Worm (Caenorhabditis elegans) whole organism, young adult: ENCODE data around the gene sde-2.

ENCODE experiments used
- B0019.2 ChIP-seq: fragments of 200-800 bp; sonication (Bioruptor generic); conservative IDR thresholded peaks from 2 replicates; pipeline ENCODE4 v1.3.6; 2022; ENCODE audit warnings: missing genetic modification reagents, missing genetic modification characterization, missing compliant biosample characterization
- B0035.1 ChIP-seq: sonication (generic microtip); optimal IDR thresholded peaks from 2 replicates; lab custom pipeline; 2016; ENCODE audit warnings: missing genetic modification characterization, mild to moderate bottlenecking, missing compliant biosample characterization, missing genotype, missing genetic modification reagents
- C06A6.2 ChIP-seq: fragments of 200-800 bp; sonication (Bioruptor generic); conservative IDR thresholded peaks from 2 replicates; pipeline ENCODE4 v1.3.6; 2022; ENCODE audit warnings: missing genetic modification characterization, missing compliant biosample characterization
- F22D6.2 ChIP-seq: sonication (generic microtip); optimal IDR thresholded peaks from 2 replicates; lab custom pipeline; 2016; ENCODE audit warnings: mild to moderate bottlenecking, missing genetic modification characterization, missing compliant biosample characterization
- F23B12.7 ChIP-seq: sonication (generic microtip); optimal IDR thresholded peaks from 2 replicates; lab custom pipeline; 2017; ENCODE audit warnings: missing genetic modification characterization, mild to moderate bottlenecking, missing compliant biosample characterization, antibody characterized with exemption, moderate library complexity; ENCODE audit not compliant: insufficient read depth
- F39B2.1 ChIP-seq: fragments of 200-800 bp; sonication (Bioruptor generic); IDR thresholded peaks from 2 replicates; pipeline ENCODE4 v1.3.6; 2022; ENCODE audit warnings: missing genetic modification reagents, missing genetic modification characterization, missing compliant biosample characterization
- F49E8.2 ChIP-seq: sonication (generic microtip); optimal IDR thresholded peaks from 3 replicates; lab custom pipeline; 2017; ENCODE audit warnings: missing genetic modification characterization, mild to moderate bottlenecking, missing compliant biosample characterization, antibody characterized with exemption, moderate library complexity; ENCODE audit not compliant: insufficient read depth
- F57A8.1 ChIP-seq: fragments of 200-800 bp; sonication (Bioruptor generic); optimal IDR thresholded peaks from 2 replicates; lab custom pipeline; 2018; ENCODE audit warnings: mild to moderate bottlenecking, missing genetic modification characterization, moderate library complexity, missing compliant biosample characterization
- F57C9.4 ChIP-seq: sonication (generic microtip); optimal IDR thresholded peaks from 2 replicates; lab custom pipeline; 2017; ENCODE audit warnings: mild to moderate bottlenecking, missing genetic modification characterization, missing compliant biosample characterization
- Y56A3A.18 ChIP-seq: fragments of 200-800 bp; sonication (Bioruptor generic); IDR thresholded peaks from 2 replicates; pipeline ENCODE4 v1.3.6; 2022; ENCODE audit warnings: missing genetic modification reagents, missing genetic modification characterization, missing compliant biosample characterization
- aptf-2 ChIP-seq: fragments of 200-800 bp; sonication (Bioruptor generic); conservative IDR thresholded peaks from 2 replicates; pipeline ENCODE4 v1.3.6; 2022; ENCODE audit warnings: missing genetic modification reagents, missing genetic modification characterization, missing compliant biosample characterization
- atf-7 ChIP-seq: sonication (generic microtip); optimal IDR thresholded peaks from 2 replicates; lab custom pipeline; 2017; ENCODE audit warnings: mild to moderate bottlenecking, missing genetic modification characterization, missing compliant biosample characterization
- athp-1 ChIP-seq: sonication (generic microtip); optimal IDR thresholded peaks from 2 replicates; lab custom pipeline; 2017; ENCODE audit warnings: mild to moderate bottlenecking, missing genetic modification characterization, missing compliant biosample characterization
- attf-5 ChIP-seq: fragments of 200-800 bp; sonication (Bioruptor generic); optimal IDR thresholded peaks from 2 replicates; lab custom pipeline; 2018; ENCODE audit warnings: mild to moderate bottlenecking, missing genetic modification characterization, missing compliant biosample characterization
- attf-6 ChIP-seq: fragments of 200-800 bp; sonication (Bioruptor generic); IDR thresholded peaks from 2 replicates; pipeline ENCODE4 v1.3.6; 2022; ENCODE audit warnings: missing genetic modification reagents, missing genetic modification characterization, missing compliant biosample characterization
- ccch-3 ChIP-seq: fragments of 200-800 bp; sonication (Bioruptor generic); optimal IDR thresholded peaks from 2 replicates; lab custom pipeline; 2018; ENCODE audit warnings: mild to moderate bottlenecking, missing genetic modification characterization, missing compliant biosample characterization
- ceh-27 ChIP-seq: fragments of 200-800 bp; sonication (Bioruptor generic); optimal IDR thresholded peaks from 2 replicates; lab custom pipeline; 2018; ENCODE audit warnings: mild to moderate bottlenecking, missing genetic modification characterization, moderate library complexity, missing compliant biosample characterization
- ceh-40 ChIP-seq: fragments of 200-800 bp; sonication (Bioruptor generic); IDR thresholded peaks from 2 replicates; pipeline ENCODE4 v1.3.6; 2022; ENCODE audit warnings: missing genetic modification characterization, missing compliant biosample characterization
- ceh-58 ChIP-seq: fragments of 200-800 bp; sonication (Bioruptor generic); IDR thresholded peaks from 2 replicates; pipeline ENCODE4 v1.3.6; 2022; ENCODE audit warnings: missing genetic modification characterization, missing compliant biosample characterization
- ceh-91 ChIP-seq: fragments of 200-800 bp; sonication (Bioruptor generic); IDR thresholded peaks from 2 replicates; pipeline ENCODE4 v1.3.6; 2022; ENCODE audit warnings: missing genetic modification reagents, missing genetic modification characterization, missing compliant biosample characterization
- dpl-1 ChIP-seq: fragments of 150-350 bp; optimal IDR thresholded peaks from 2 replicates; lab custom pipeline; 2014; ENCODE audit warnings: missing biosample characterization, missing genetic modification reagents, missing genetic modification characterization
- egl-18 ChIP-seq: fragments of 200-800 bp; sonication (Bioruptor generic); IDR thresholded peaks from 2 replicates; pipeline ENCODE4 v1.3.6; 2022; ENCODE audit warnings: missing genetic modification reagents, missing genetic modification characterization, missing compliant biosample characterization
- egrh-3 ChIP-seq: fragments of 200-800 bp; sonication (Bioruptor generic); IDR thresholded peaks from 2 replicates; pipeline ENCODE4 v1.3.6; 2022; ENCODE audit warnings: missing genetic modification reagents, missing genetic modification characterization, missing compliant biosample characterization
- ekl-4 ChIP-seq: fragments of 200-800 bp; sonication (Bioruptor generic); IDR thresholded peaks from 2 replicates; pipeline ENCODE4 v1.3.6; 2022; ENCODE audit warnings: missing genetic modification reagents, missing genetic modification characterization, missing compliant biosample characterization
- him-1 ChIP-seq: sonication (generic microtip); optimal IDR thresholded peaks from 2 replicates; lab custom pipeline; 2016; ENCODE audit warnings: missing genotype, missing genetic modification reagents, missing genetic modification characterization, missing compliant biosample characterization
- hlh-26 ChIP-seq: fragments of 200-800 bp; sonication (Bioruptor generic); conservative IDR thresholded peaks from 2 replicates; pipeline ENCODE4 v1.3.6; 2022; ENCODE audit warnings: missing genetic modification reagents, missing genetic modification characterization, missing compliant biosample characterization
- hmg-1.2 ChIP-seq: fragments of 200-800 bp; sonication (Bioruptor generic); IDR thresholded peaks from 2 replicates; pipeline ENCODE4 v1.3.6; 2022; ENCODE audit warnings: missing genetic modification reagents, missing genetic modification characterization, missing compliant biosample characterization
- hmg-20 ChIP-seq: fragments of 200-800 bp; sonication (Bioruptor generic); IDR thresholded peaks from 2 replicates; pipeline ENCODE4 v1.3.6; 2022; ENCODE audit warnings: missing genetic modification reagents, missing genetic modification characterization, missing compliant biosample characterization
- let-526 ChIP-seq: fragments of 200-800 bp; sonication (Bioruptor generic); IDR thresholded peaks from 2 replicates; pipeline ENCODE4 v1.3.6; 2022; ENCODE audit warnings: missing genetic modification reagents, missing genetic modification characterization, missing compliant biosample characterization
- lin-35 ChIP-seq, 3 experiments: fragments of 150-350 bp in 2 of 3; sonication (generic microtip) in 1 of 3; optimal IDR thresholded peaks; 2 replicates each; lab custom pipeline; 2014 to 2018; ENCODE audit warnings: missing biosample characterization in 3 of 3, missing genetic modification characterization in 3 of 3, missing genetic modification reagents in 3 of 3
- lin-54 ChIP-seq: fragments of 200-800 bp; sonication (Bioruptor generic); optimal IDR thresholded peaks from 2 replicates; lab custom pipeline; 2018; ENCODE audit warnings: mild to moderate bottlenecking, missing genetic modification characterization, missing compliant biosample characterization
- lir-1 ChIP-seq: fragments of 200-800 bp; sonication (Bioruptor generic); conservative IDR thresholded peaks from 2 replicates; pipeline ENCODE4 v1.3.6; 2022; ENCODE audit warnings: missing genetic modification reagents, missing genetic modification characterization, missing compliant biosample characterization
- lsy-27 ChIP-seq: sonication (generic microtip); optimal IDR thresholded peaks from 2 replicates; lab custom pipeline; 2017; ENCODE audit warnings: missing genetic modification characterization, mild to moderate bottlenecking, missing compliant biosample characterization, antibody characterized with exemption, missing genotype, borderline replicate concordance; ENCODE audit not compliant: insufficient read depth
- madf-10 ChIP-seq: sonication (generic microtip); optimal IDR thresholded peaks from 2 replicates; lab custom pipeline; 2016; ENCODE audit warnings: mild to moderate bottlenecking, missing genetic modification characterization, missing compliant biosample characterization
- madf-3 ChIP-seq: fragments of 200-800 bp; sonication (Bioruptor generic); IDR thresholded peaks from 2 replicates; pipeline ENCODE4 v1.3.6; 2022; ENCODE audit warnings: missing genetic modification reagents, missing genetic modification characterization, missing compliant biosample characterization
- madf-6 ChIP-seq: fragments of 200-800 bp; sonication (Bioruptor generic); IDR thresholded peaks from 2 replicates; pipeline ENCODE4 v1.3.6; 2022; ENCODE audit warnings: missing genetic modification reagents, missing genetic modification characterization, missing compliant biosample characterization
- nfyb-1 ChIP-seq: fragments of 200-800 bp; sonication (Bioruptor generic); IDR thresholded peaks from 2 replicates; pipeline ENCODE4 v1.3.6; 2022; ENCODE audit warnings: missing genetic modification reagents, missing genetic modification characterization, missing compliant biosample characterization
- nhr-120 ChIP-seq: fragments of 200-800 bp; sonication (Bioruptor generic); IDR thresholded peaks from 2 replicates; pipeline ENCODE4 v1.3.6; 2022; ENCODE audit warnings: missing genetic modification characterization, missing compliant biosample characterization
- nhr-27 ChIP-seq: fragments of 200-800 bp; sonication (Bioruptor generic); optimal IDR thresholded peaks from 2 replicates; lab custom pipeline; 2018; ENCODE audit warnings: mild to moderate bottlenecking, missing genetic modification characterization, moderate library complexity, missing compliant biosample characterization
- pbrm-1 ChIP-seq: fragments of 200-800 bp; sonication (Bioruptor generic); IDR thresholded peaks from 2 replicates; pipeline ENCODE4 v1.3.6; 2022; ENCODE audit warnings: missing genetic modification reagents, missing genetic modification characterization, missing compliant biosample characterization
- snpc-3.4 ChIP-seq: sonication (generic microtip); optimal IDR thresholded peaks from 2 replicates; lab custom pipeline; 2017; ENCODE audit warnings: missing genetic modification characterization, mild to moderate bottlenecking, missing compliant biosample characterization, antibody characterized with exemption, moderate library complexity, missing genotype, missing genetic modification reagents
- unc-130 ChIP-seq: sonication (generic microtip); optimal IDR thresholded peaks from 2 replicates; lab custom pipeline; 2016; ENCODE audit warnings: missing genetic modification reagents, missing genetic modification characterization, missing compliant biosample characterization
- zfh-2 ChIP-seq: fragments of 200-800 bp; sonication (Bioruptor generic); conservative IDR thresholded peaks from 2 replicates; pipeline ENCODE4 v1.3.6; 2022; ENCODE audit warnings: missing genetic modification reagents, missing genetic modification characterization, missing compliant biosample characterization
- ztf-25 ChIP-seq: fragments of 200-800 bp; sonication (Bioruptor generic); IDR thresholded peaks from 2 replicates; pipeline ENCODE4 v1.3.6; 2022; ENCODE audit warnings: missing genetic modification reagents, missing genetic modification characterization, missing compliant biosample characterization
- ztf-26 ChIP-seq: sonication (generic microtip); optimal IDR thresholded peaks from 2 replicates; lab custom pipeline; 2017; ENCODE audit warnings: missing genetic modification characterization, missing compliant biosample characterization
- ztf-28 ChIP-seq: fragments of 200-800 bp; sonication (Bioruptor generic); IDR thresholded peaks from 2 replicates; pipeline ENCODE4 v1.3.6; 2022; ENCODE audit warnings: missing genetic modification reagents, missing genetic modification characterization, missing compliant biosample characterization
- ztf-3 ChIP-seq: fragments of 200-800 bp; sonication (Bioruptor generic); optimal IDR thresholded peaks from 2 replicates; lab custom pipeline; 2018; ENCODE audit warnings: mild to moderate bottlenecking, missing genetic modification characterization, missing compliant biosample characterization
- ztf-6 ChIP-seq: fragments of 200-800 bp; sonication (Bioruptor generic); IDR thresholded peaks from 2 replicates; pipeline ENCODE4 v1.3.6; 2022; ENCODE audit warnings: missing genetic modification reagents, missing genetic modification characterization, missing compliant biosample characterization

Gene sde-2

DNA sequence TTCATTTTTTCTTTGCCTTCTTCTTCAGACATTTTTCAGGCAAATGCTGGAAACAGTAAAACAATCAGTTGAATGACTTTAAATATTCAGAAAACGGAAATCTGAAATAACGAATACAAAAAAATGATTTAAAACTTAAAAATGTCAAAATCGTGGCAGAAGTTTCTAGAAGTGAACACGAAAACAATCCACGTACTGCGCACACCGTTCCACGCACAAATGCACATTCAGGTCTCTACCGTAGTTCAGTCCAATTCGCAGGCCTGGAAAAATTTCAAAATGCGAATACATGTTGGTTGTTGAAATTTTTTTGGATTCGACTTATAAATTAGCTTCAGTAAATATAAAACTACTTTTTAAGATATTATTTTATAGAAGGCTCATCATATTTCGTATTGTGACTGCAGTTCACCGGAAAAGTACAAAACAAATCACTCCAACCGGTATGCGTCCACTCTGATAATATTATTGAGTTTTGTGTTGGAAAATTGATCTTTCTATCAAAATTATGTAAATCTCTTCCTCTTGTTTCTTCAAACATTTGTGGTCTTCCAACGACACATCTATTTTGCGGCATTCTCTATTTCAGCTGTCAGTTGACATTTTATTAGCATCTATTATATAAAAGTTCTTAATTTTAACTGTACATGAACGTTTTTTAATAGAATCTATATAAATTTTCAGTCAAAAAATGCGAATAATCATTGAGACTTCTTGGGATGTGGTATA is 44.7 kb downstream of the sde-2 start, which contains the start of the genes mip-2 and F58G11.4 (continued):
- TF ChIP-seq ceh-40: no peak
- no peak for TF ChIP-seq zfh-2
- no peak for TF ChIP-seq hlh-26
- no peak for TF ChIP-seq ztf-26 (tag; lab: Kevin White, UChicago)
- no peak for TF ChIP-seq madf-10 (tag; lab: Kevin White, UChicago)
- TF ChIP-seq F57C9.4 (tag; lab: Kevin White, UChicago): no peak
- no peak for TF ChIP-seq F23B12.7 (tag; lab: Kevin White, UChicago)
- TF ChIP-seq pbrm-1 (GFP tag; lab: Robert Waterston, UW): peak; percentile 55; the same call in 1 of the 2 replicates
- no peak for TF ChIP-seq hmg-20 (GFP tag; lab: Robert Waterston, UW)
- peak; percentile 32 for TF ChIP-seq lin-54 (GFP tag; lab: Kevin White, UChicago)
- no peak for TF ChIP-seq nhr-120
- TF ChIP-seq madf-3 (GFP tag; lab: Robert Waterston, UW): no peak
- TF ChIP-seq B0019.2 (GFP tag; lab: Robert Waterston, UW): no peak
- no peak for TF ChIP-seq ztf-3 (GFP tag; lab: Kevin White, UChicago)
- peak; percentile 94 for TF ChIP-seq madf-6 (GFP tag; lab: Robert Waterston, UW)
- no peak for TF ChIP-seq ceh-58 (GFP tag; lab: Robert Waterston, UW)
- no peak for TF ChIP-seq F39B2.1
- no peak for TF ChIP-seq ztf-6
- no peak for TF ChIP-seq lir-1
- peak; percentile 81 for TF ChIP-seq ceh-91 (GFP tag; lab: Robert Waterston, UW)
- TF ChIP-seq him-1: no peak
- TF ChIP-seq lin-35 (GFP tag; optimal IDR thresholded peaks at IDR 0.05; lab: Kevin White, UChicago): no peak
- no peak for TF ChIP-seq egrh-3 (GFP tag; lab: Robert Waterston, UW)
- TF ChIP-seq aptf-2 (GFP tag; lab: Robert Waterston, UW): no peak
- TF ChIP-seq let-526: no peak
- no peak for TF ChIP-seq atf-7
- TF ChIP-seq F49E8.2 (tag; lab: Kevin White, UChicago): no peak
- no peak for TF ChIP-seq unc-130 (GFP tag; lab: Kevin White, UChicago)
- TF ChIP-seq ekl-4 (GFP tag; lab: Robert Waterston, UW): no peak
- TF ChIP-seq athp-1: no peak
- TF ChIP-seq dpl-1 (GFP tag; lab: Kevin White, UChicago): no peak
- TF ChIP-seq B0035.1 (tag; lab: Kevin White, UChicago): no peak
- TF ChIP-seq ceh-27 (GFP tag; lab: Kevin White, UChicago): no peak
- no peak for TF ChIP-seq lsy-27 (tag; lab: Kevin White, UChicago)
- TF ChIP-seq ztf-25 (GFP tag; lab: Robert Waterston, UW): no peak
- TF ChIP-seq attf-5 (GFP tag; lab: Kevin White, UChicago): no peak
- no peak for TF ChIP-seq nhr-27 (tag; lab: Kevin White, UChicago)
- no peak for TF ChIP-seq snpc-3.4 (tag; lab: Kevin White, UChicago)
- no peak for TF ChIP-seq Y56A3A.18 (GFP tag; lab: Robert Waterston, UW)
- TF ChIP-seq nfyb-1 (GFP tag; lab: Robert Waterston, UW): no peak
- no peak for TF ChIP-seq egl-18 (GFP tag; lab: Robert Waterston, UW)
- TF ChIP-seq ccch-3: no peak
- peak; percentile 15; the same call in 1 of the 2 replicates for TF ChIP-seq hmg-1.2
- no peak for TF ChIP-seq ztf-28 (GFP tag; lab: Robert Waterston, UW)
- no peak for TF ChIP-seq F57A8.1 (GFP tag; lab: Kevin White, UChicago)
- TF ChIP-seq attf-6 (GFP tag; lab: Robert Waterston, UW): no peak
- no peak for TF ChIP-seq F22D6.2 (tag; lab: Kevin White, UChicago)
- no peak for TF ChIP-seq C06A6.2 (GFP tag; lab: Robert Waterston, UW)
